Worm (Caenorhabditis elegans): ENCODE data around the gene T28F3.8.
A peak's percentile ranks its signal among the peaks of the same experiment; 100 is the strongest.

Gene T28F3.8

DNA sequence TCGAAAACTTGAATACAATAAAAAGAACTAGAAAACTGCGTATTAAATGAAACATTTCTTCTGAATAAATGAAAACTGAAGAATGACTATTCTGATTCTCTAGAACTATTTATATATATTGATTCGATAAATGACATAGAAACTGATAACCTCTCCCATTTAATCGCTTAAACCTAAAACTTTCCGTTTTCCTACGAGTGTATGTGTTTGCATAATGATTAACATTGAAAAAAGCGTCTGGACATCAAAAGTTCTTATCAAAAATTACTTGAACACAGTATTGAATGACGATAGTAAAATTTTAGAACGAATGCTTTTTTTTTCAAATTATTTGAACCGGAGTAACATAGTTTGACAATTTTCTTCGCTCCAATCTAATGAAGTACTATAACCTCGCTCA is 35.1 kb upstream of the T28F3.8 start, which contains the start of gene C49C3.9:
TSS of gene C49C3.9 (minus strand) at position 136 of the 400 bp plus-strand sequence.
- peak; percentile 21 for TF ChIP-seq pqm-1 (tag; optimal IDR thresholded peaks at IDR 0.05)
- TF ChIP-seq pag-3 (tag; optimal IDR thresholded peaks at IDR 0.05; ENCODE audit: borderline replicate concordance, insufficient read depth), result no peak
- no peak for TF ChIP-seq hlh-4 (tag; optimal IDR thresholded peaks at IDR 0.05)
- peak; percentile 85 for TF ChIP-seq elt-2 (tag; optimal IDR thresholded peaks at IDR 0.05)

DNA sequence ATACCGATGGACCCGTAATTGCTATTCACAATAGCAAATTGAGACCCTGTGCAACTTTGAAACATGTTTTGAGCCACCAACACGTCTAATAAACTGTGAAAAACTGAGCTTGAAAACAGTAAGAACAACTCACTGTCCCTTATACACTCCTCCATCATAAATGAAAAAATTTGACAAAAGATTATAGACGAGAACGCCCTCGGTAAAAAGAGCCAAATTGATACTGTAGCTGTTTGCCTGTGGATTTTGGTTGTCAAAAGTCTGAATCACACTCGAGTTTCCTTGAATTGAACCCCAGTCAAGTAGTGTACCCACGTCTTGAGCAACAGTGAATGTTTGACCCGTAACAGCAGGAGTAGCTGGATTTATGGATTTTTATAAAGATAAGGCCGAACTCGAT is 33.9 kb upstream of the T28F3.8 start:
- TF ChIP-seq C04F5.9 (tag; optimal IDR thresholded peaks at IDR 0.05), result no peak
- no peak for TF ChIP-seq Y116A8C.19 (tag; optimal IDR thresholded peaks at IDR 0.05; ENCODE audit: borderline replicate concordance)
- no peak for TF ChIP-seq fkh-8 (tag; optimal IDR thresholded peaks at IDR 0.05)
- no peak for TF ChIP-seq lin-35 (GFP tag; optimal IDR thresholded peaks at IDR 0.05)
- TF ChIP-seq sptf-1 (tag; optimal IDR thresholded peaks at IDR 0.05), result no peak
- no peak for TF ChIP-seq ztf-4 (tag; optimal IDR thresholded peaks at IDR 0.05)
- no peak for TF ChIP-seq egl-13 (tag; optimal IDR thresholded peaks at IDR 0.05)
- no peak for TF ChIP-seq nhr-20 (tag; optimal IDR thresholded peaks at IDR 0.05)
- TF ChIP-seq lir-3 (tag; optimal IDR thresholded peaks at IDR 0.05; ENCODE audit: poor library complexity), result no peak
- no peak for TF ChIP-seq fkh-4 (tag; optimal IDR thresholded peaks at IDR 0.05; ENCODE audit: borderline replicate concordance)
- TF ChIP-seq ceh-90 (tag; optimal IDR thresholded peaks at IDR 0.05), result no peak
- no peak for TF ChIP-seq fos-1 (tag; optimal IDR thresholded peaks at IDR 0.05)
- TF ChIP-seq ets-5 (GFP tag; IDR thresholded peaks at IDR 0.05), result no peak
- no peak for TF ChIP-seq hpl-2 (GFP tag; optimal IDR thresholded peaks at IDR 0.05)
- no peak for TF ChIP-seq lsy-2 (tag; optimal IDR thresholded peaks at IDR 0.05)
- TF ChIP-seq C16A3.4 (tag; optimal IDR thresholded peaks at IDR 0.05), result no peak
- TF ChIP-seq fkh-10 (GFP tag; optimal IDR thresholded peaks at IDR 0.05), result no peak

DNA sequence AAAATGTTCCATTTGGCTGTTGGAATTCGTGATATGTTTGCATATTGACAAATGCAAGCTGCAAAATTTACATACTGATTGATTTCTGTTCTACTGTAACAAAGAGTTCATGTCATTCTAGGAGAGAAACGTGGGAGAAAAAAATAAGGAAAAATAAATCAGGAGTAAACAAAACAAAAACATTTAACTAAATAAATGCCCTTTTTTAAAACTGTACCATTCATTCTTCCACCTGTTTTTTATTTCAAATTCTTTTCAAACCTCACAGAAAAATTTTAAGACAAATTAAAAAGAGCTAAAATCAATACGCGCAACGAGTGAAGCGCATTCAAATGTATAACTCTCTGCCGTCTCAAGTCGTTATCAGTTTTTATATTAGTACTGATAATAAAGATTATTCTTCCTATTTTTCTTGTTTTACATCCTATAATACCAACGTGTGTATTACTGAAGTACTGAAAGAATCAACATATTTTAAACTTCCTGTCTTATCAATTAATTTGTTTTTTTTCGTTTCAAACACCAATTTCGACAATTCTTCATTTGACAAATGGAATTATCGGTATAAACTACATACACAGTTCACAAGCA is 31.9 kb upstream of the T28F3.8 start, which contains the start of gene C49C3.10:
TSS of gene C49C3.10 (minus strand) at position 51 of the 591 bp plus-strand sequence.
- TF ChIP-seq pqm-1 (tag; optimal IDR thresholded peaks at IDR 0.05) (peak; percentile 23), elt-2 (tag; optimal IDR thresholded peaks at IDR 0.05) (peak; percentile 87), tlp-1 (tag; optimal IDR thresholded peaks at IDR 0.05) (peak; percentile 14), ces-1 (GFP tag; optimal IDR thresholded peaks at IDR 0.05) (no peak), jun-1 (tag; optimal IDR thresholded peaks at IDR 0.05) (peak; percentile 76)

DNA sequence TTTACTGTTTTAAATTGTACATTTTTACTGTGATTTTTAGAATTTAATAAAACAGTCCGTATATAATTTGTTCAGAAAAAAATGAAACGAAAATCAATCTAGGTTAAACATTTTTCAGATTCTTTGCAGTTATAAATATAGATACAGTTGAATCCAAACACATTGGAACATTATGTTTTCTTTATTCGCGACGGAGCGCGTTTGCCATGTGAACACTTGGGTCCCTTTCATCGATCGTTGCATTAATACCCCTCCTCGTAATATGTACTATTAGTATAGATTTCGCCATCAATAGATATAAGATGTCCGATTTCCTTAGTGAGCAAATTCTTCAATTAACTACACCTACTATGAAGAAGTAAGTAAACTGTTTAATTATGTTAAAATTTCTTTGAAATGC is 27.9 kb upstream of the T28F3.8 start, which contains the start of gene C49C3.8:
TSS of gene C49C3.8 (plus strand) at position 173 of the 400 bp plus-strand sequence.
- TF ChIP-seq ces-1 (GFP tag; optimal IDR thresholded peaks at IDR 0.05) (no peak), lin-14 (GFP tag; optimal IDR thresholded peaks at IDR 0.05) (peak; percentile 60), unc-130 (tag; optimal IDR thresholded peaks at IDR 0.05) (no peak), blmp-1 (tag; optimal IDR thresholded peaks at IDR 0.05) (peak; percentile 38), unc-86 (tag; optimal IDR thresholded peaks at IDR 0.05) (no peak), nhr-19 (GFP tag; conservative IDR thresholded peaks at IDR 0.05) (no peak), zip-4 (GFP tag; optimal IDR thresholded peaks at IDR 0.05) (no peak), fkh-8 (tag; optimal IDR thresholded peaks at IDR 0.05) (no peak), mep-1 (tag; optimal IDR thresholded peaks at IDR 0.05) (peak; percentile 29), dpl-1 (GFP tag; optimal IDR thresholded peaks at IDR 0.05) (peak in 1 of 3 experiments; percentile 19), hlh-17 (GFP tag; optimal IDR thresholded peaks at IDR 0.05; ENCODE audit: borderline replicate concordance) (no peak), lsy-2 (tag; optimal IDR thresholded peaks at IDR 0.05) (peak in 1 of 2 experiments; percentile 26), nhr-11 (tag; optimal IDR thresholded peaks at IDR 0.05) (no peak), jun-1 (tag; optimal IDR thresholded peaks at IDR 0.05) (no peak), efl-1 (optimal IDR thresholded peaks at IDR 0.05) (no peak), efl-1 (GFP tag; optimal IDR thresholded peaks at IDR 0.05 in 1 of 2) (peak in 1 of 2 experiments; percentile 12)
